Fruit fly (Drosophila melanogaster) whole organism, wandering third instar larva: Measurements from ENCODE around the gene Dtd.

Experiments used
- Dfd ChIP-seq: fragments of >200 bp; optimal IDR thresholded peaks from 2 replicates; lab custom pipeline; 2017; ENCODE audit warnings: missing biosample characterization, missing genetic modification characterization
- Hr78 ChIP-seq: fragments of >200 bp; optimal IDR thresholded peaks from 2 replicates; lab custom pipeline; 2017; ENCODE audit warnings: missing biosample characterization, missing genetic modification characterization
- Mio ChIP-seq: sonication (Bioruptor generic); optimal IDR thresholded peaks from 2 replicates; lab custom pipeline; 2016; ENCODE audit warnings: missing biosample characterization, missing genetic modification characterization
- Rel ChIP-seq, 2 experiments: fragments of 200-800 bp; sonication (Bioruptor generic) in 1 of 2; optimal IDR thresholded peaks; 2 replicates in 1 of 2; 3 replicates in 1 of 2; lab custom pipeline; 2016 to 2019; ENCODE audit warnings: mild to moderate bottlenecking in 2 of 2, missing biosample characterization in 2 of 2, missing genetic modification characterization in 2 of 2, moderate library complexity in 1 of 2
- h ChIP-seq: fragments of 200-800 bp; sonication (Bioruptor generic); optimal IDR thresholded peaks from 3 replicates; lab custom pipeline; 2016; ENCODE audit warnings: missing biosample characterization, mild to moderate bottlenecking, missing genetic modification characterization
- pan ChIP-seq: fragments of >200 bp; optimal IDR thresholded peaks from 2 replicates; lab custom pipeline; 2017
- sage ChIP-seq: fragments of 200-800 bp; sonication (Bioruptor generic); optimal IDR thresholded peaks from 2 replicates; lab custom pipeline; 2016; ENCODE audit warnings: missing biosample characterization, mild to moderate bottlenecking, missing genetic modification characterization
- tai ChIP-seq: sonication (Bioruptor generic); optimal IDR thresholded peaks from 2 replicates; lab custom pipeline; 2016; ENCODE audit warnings: missing biosample characterization, missing genetic modification characterization
- usp ChIP-seq: fragments of >200 bp; optimal IDR thresholded peaks from 2 replicates; lab custom pipeline; 2017; ENCODE audit warnings: missing biosample characterization, missing genetic modification characterization

DNA sequence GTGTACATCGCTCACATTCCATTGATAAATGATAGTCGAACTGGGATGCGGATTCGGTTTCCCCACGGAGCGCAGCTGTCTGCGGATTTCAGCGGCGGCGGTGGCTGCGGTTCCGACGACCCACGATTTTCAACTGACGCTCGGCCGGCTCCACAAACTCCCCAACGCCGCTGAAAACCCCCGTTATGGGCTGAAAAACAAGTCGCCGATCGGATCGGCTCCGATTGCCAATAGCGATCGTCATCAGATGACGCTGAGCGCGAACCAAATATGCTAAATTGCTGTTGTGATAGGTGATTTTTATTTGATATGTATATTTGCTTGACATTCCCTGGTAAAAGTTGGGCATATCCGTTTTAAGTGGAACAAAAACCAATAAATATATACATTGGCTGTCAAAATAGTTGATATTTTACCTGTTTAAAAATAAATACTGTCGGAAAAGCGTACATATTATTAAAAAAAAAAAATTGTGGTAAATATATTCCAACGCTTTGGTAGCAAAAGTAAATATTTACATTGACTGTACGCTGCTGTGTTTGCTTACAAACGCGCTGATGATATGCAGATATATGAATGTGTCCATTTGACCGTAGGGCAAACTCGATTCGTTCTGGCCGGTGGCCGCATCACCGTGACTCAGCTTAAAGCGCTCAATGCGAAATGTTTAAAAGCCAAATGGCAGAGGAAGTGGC, 24.5 kb downstream of the Dtd start:
- TF ChIP-seq pan, result no peak
- TF ChIP-seq tai, result no peak
- no peak for TF ChIP-seq usp (GFP tag; lab: Kevin White, UChicago)
- TF ChIP-seq sage (GFP tag; lab: Kevin White, UChicago), result no peak
- TF ChIP-seq Mio (GFP tag; lab: Kevin White, UChicago), result no peak
- TF ChIP-seq Hr78 (GFP tag; lab: Kevin White, UChicago), result no peak
- no peak for TF ChIP-seq Rel (GFP tag; optimal IDR thresholded peaks at IDR 0.05; lab: Kevin White, UChicago)
- TF ChIP-seq Rel (tag; optimal IDR thresholded peaks at IDR 0.05; lab: Kevin White, UChicago), result peak; percentile 100
- no peak for TF ChIP-seq Dfd (GFP tag; lab: Kevin White, UChicago)
- TF ChIP-seq h (GFP tag; lab: Kevin White, UChicago), result peak; percentile 76
